Fruit fly (Drosophila melanogaster) whole organism, prepupa: ENCODE data around the gene sro.
A peak's percentile ranks its signal among the peaks of the same experiment; 100 is the strongest.

Source experiments
- CG10631 ChIP-seq: fragments of 200-800 bp; sonication (Bioruptor generic); optimal IDR thresholded peaks from 2 replicates; lab custom pipeline; 2016; ENCODE audit warnings: missing biosample characterization, missing genetic modification characterization
- CG10669 ChIP-seq: fragments of 200-800 bp; sonication (Bioruptor generic); optimal IDR thresholded peaks from 3 replicates; lab custom pipeline; 2018; ENCODE audit warnings: missing biosample characterization, mild to moderate bottlenecking, missing genetic modification characterization, moderate library complexity
- CG11294 ChIP-seq: fragments of 200-800 bp; sonication (Bioruptor generic); IDR thresholded peaks from 2 replicates; pipeline ENCODE4 v1.3.6; 2022; ENCODE audit warnings: missing biosample characterization, missing genetic modification characterization
- CG11762 ChIP-seq: fragments of 200-800 bp; sonication (Bioruptor generic); optimal IDR thresholded peaks from 3 replicates; lab custom pipeline; 2016; ENCODE audit warnings: missing biosample characterization, missing genetic modification characterization; ENCODE audit not compliant: insufficient read depth
- CG1621 ChIP-seq: fragments of 200-800 bp; sonication (Bioruptor generic); optimal IDR thresholded peaks from 3 replicates; lab custom pipeline; 2018; ENCODE audit warnings: missing biosample characterization, mild to moderate bottlenecking, missing genetic modification characterization
- CG16779 ChIP-seq: fragments of 200-800 bp; sonication (Bioruptor generic); optimal IDR thresholded peaks from 3 replicates; lab custom pipeline; 2017; ENCODE audit warnings: missing biosample characterization, mild to moderate bottlenecking, missing genetic modification characterization
- CG3032 ChIP-seq: fragments of 200-800 bp; optimal IDR thresholded peaks from 2 replicates; lab custom pipeline; 2019; ENCODE audit warnings: missing biosample characterization, mild to moderate bottlenecking, missing genetic modification characterization, moderate library complexity
- CG31627 ChIP-seq: fragments of 200-800 bp; sonication (Bioruptor generic); optimal IDR thresholded peaks from 3 replicates; lab custom pipeline; 2016; ENCODE audit warnings: missing biosample characterization, missing genetic modification characterization
- CG34406 ChIP-seq: fragments of 200-800 bp; sonication (Bioruptor generic); optimal IDR thresholded peaks from 3 replicates; lab custom pipeline; 2016; ENCODE audit warnings: missing biosample characterization, missing genetic modification characterization
- CG3919 ChIP-seq: fragments of 200-800 bp; sonication (Bioruptor generic); optimal IDR thresholded peaks from 3 replicates; lab custom pipeline; 2016; ENCODE audit warnings: missing biosample characterization, missing genetic modification characterization
- CG4318 ChIP-seq: fragments of 200-800 bp; sonication (Bioruptor generic); optimal IDR thresholded peaks from 3 replicates; lab custom pipeline; 2017; ENCODE audit warnings: missing biosample characterization, mild to moderate bottlenecking, missing genetic modification characterization
- CG6163 ChIP-seq: fragments of 200-800 bp; sonication (Bioruptor generic); IDR thresholded peaks from 3 replicates; pipeline ENCODE4 v1.3.6; 2022; ENCODE audit warnings: missing biosample characterization, missing genetic modification characterization
- CG6276 ChIP-seq: fragments of 200-800 bp; sonication (Bioruptor generic); optimal IDR thresholded peaks from 2 replicates; lab custom pipeline; 2017; ENCODE audit warnings: missing biosample characterization, mild to moderate bottlenecking, missing genetic modification characterization
- CG6792 ChIP-seq: fragments of 200-800 bp; sonication (Bioruptor generic); optimal IDR thresholded peaks from 3 replicates; lab custom pipeline; 2016; ENCODE audit warnings: missing biosample characterization, missing genetic modification characterization
- CG6808 ChIP-seq: fragments of 200-800 bp; sonication (Bioruptor generic); optimal IDR thresholded peaks from 3 replicates; lab custom pipeline; 2017; ENCODE audit warnings: missing biosample characterization, missing genetic modification characterization, mild to moderate bottlenecking, moderate library complexity, missing genetic modification reagents
- CG6854 ChIP-seq: fragments of 200-800 bp; sonication (Bioruptor generic); optimal IDR thresholded peaks from 2 replicates; lab custom pipeline; 2017; ENCODE audit warnings: missing biosample characterization, mild to moderate bottlenecking, missing genetic modification characterization
- CG7368 ChIP-seq: fragments of 200-800 bp; sonication (Bioruptor generic); optimal IDR thresholded peaks from 3 replicates; lab custom pipeline; 2016; ENCODE audit warnings: missing biosample characterization, missing genetic modification characterization
- CG8119 ChIP-seq: fragments of 200-800 bp; sonication (Bioruptor generic); IDR thresholded peaks from 3 replicates; pipeline ENCODE4 v1.3.6; 2022; ENCODE audit warnings: missing biosample characterization, missing genetic modification characterization
- CG8319 ChIP-seq: fragments of 200-800 bp; sonication (Bioruptor generic); optimal IDR thresholded peaks from 3 replicates; lab custom pipeline; 2016; ENCODE audit warnings: missing biosample characterization, missing genetic modification characterization
- CG8632 ChIP-seq: fragments of 200-800 bp; sonication (Bioruptor generic); optimal IDR thresholded peaks from 3 replicates; lab custom pipeline; 2016; ENCODE audit warnings: missing biosample characterization, missing genetic modification characterization
- CG9139 ChIP-seq: fragments of 200-800 bp; sonication (Bioruptor generic); optimal IDR thresholded peaks from 3 replicates; lab custom pipeline; 2017; ENCODE audit warnings: missing biosample characterization, mild to moderate bottlenecking, missing genetic modification characterization
- Eip75B ChIP-seq: fragments of 200-800 bp; sonication (Bioruptor generic); optimal IDR thresholded peaks from 3 replicates; lab custom pipeline; 2016; ENCODE audit warnings: missing biosample characterization, missing genetic modification characterization
- Eip78C ChIP-seq: fragments of 200-800 bp; sonication (Bioruptor generic); peaks from one replicate; lab custom pipeline; 2016; ENCODE audit warnings: missing biosample characterization, missing genetic modification characterization
- Eip93F ChIP-seq: fragments of 200-800 bp; sonication (Bioruptor generic); optimal IDR thresholded peaks from 2 replicates; lab custom pipeline; 2016; ENCODE audit warnings: missing biosample characterization, mild to moderate bottlenecking, missing genetic modification characterization
- Ets21C ChIP-seq: fragments of 200-800 bp; sonication (Bioruptor generic); optimal IDR thresholded peaks from 3 replicates; lab custom pipeline; 2016; ENCODE audit warnings: missing biosample characterization, missing genetic modification characterization
- Ets96B ChIP-seq: fragments of 200-800 bp; optimal IDR thresholded peaks from 2 replicates; lab custom pipeline; 2019; ENCODE audit warnings: missing biosample characterization, mild to moderate bottlenecking, missing genetic modification characterization, moderate library complexity
- Gug ChIP-seq: fragments of 200-800 bp; sonication (Bioruptor generic); IDR thresholded peaks from 2 replicates; pipeline ENCODE4 v1.3.6; 2022; ENCODE audit warnings: missing biosample characterization, missing genetic modification characterization
- Hr38 ChIP-seq: sonication (Bioruptor generic); optimal IDR thresholded peaks from 2 replicates; lab custom pipeline; 2016; ENCODE audit warnings: missing biosample characterization, missing genetic modification characterization
- Hr39 ChIP-seq: fragments of 200-800 bp; sonication (Bioruptor generic); optimal IDR thresholded peaks from 2 replicates; lab custom pipeline; 2016; ENCODE audit warnings: missing biosample characterization, missing genetic modification characterization
- Hr4 ChIP-seq: fragments of 200-800 bp; sonication (Bioruptor generic); optimal IDR thresholded peaks from 3 replicates; lab custom pipeline; 2016; ENCODE audit warnings: missing biosample characterization, missing genetic modification characterization
- Lpt ChIP-seq: fragments of 200-800 bp; sonication (Bioruptor generic); optimal IDR thresholded peaks from 3 replicates; lab custom pipeline; 2016; ENCODE audit warnings: missing biosample characterization, missing genetic modification characterization
- Met ChIP-seq: fragments of 200-800 bp; sonication (Bioruptor generic); optimal IDR thresholded peaks from 3 replicates; lab custom pipeline; 2016; ENCODE audit warnings: missing biosample characterization, missing genetic modification characterization
- OdsH ChIP-seq: fragments of 200-800 bp; sonication (Bioruptor generic); optimal IDR thresholded peaks from 3 replicates; lab custom pipeline; 2016; ENCODE audit warnings: missing biosample characterization, missing genetic modification characterization
- Smox ChIP-seq: fragments of 200-800 bp; sonication (Bioruptor generic); optimal IDR thresholded peaks from 3 replicates; lab custom pipeline; 2016; ENCODE audit warnings: missing biosample characterization, missing genetic modification characterization
- Sox102F ChIP-seq: fragments of 200-800 bp; sonication (Bioruptor generic); optimal IDR thresholded peaks from 2 replicates; lab custom pipeline; 2016; ENCODE audit warnings: missing biosample characterization, mild to moderate bottlenecking, missing genetic modification characterization
- acj6 ChIP-seq: fragments of 200-800 bp; sonication (Bioruptor generic); optimal IDR thresholded peaks from 3 replicates; lab custom pipeline; 2016; ENCODE audit warnings: missing biosample characterization, missing genetic modification characterization
- cyc ChIP-seq: fragments of 200-800 bp; sonication (Bioruptor generic); optimal IDR thresholded peaks from 3 replicates; lab custom pipeline; 2016; ENCODE audit warnings: missing biosample characterization, missing genetic modification characterization
- dsx ChIP-seq: fragments of 200-800 bp; optimal IDR thresholded peaks from 3 replicates; lab custom pipeline; 2019; ENCODE audit warnings: missing biosample characterization, mild to moderate bottlenecking, missing genetic modification characterization, moderate library complexity; ENCODE audit not compliant: poor library complexity, severe bottlenecking
- eg ChIP-seq: fragments of 200-800 bp; sonication (Bioruptor generic); IDR thresholded peaks from 3 replicates; pipeline ENCODE4 v1.3.6; 2022; ENCODE audit warnings: missing biosample characterization, missing genetic modification characterization
- esn ChIP-seq: fragments of 200-800 bp; sonication (Bioruptor generic); optimal IDR thresholded peaks from 2 replicates; lab custom pipeline; 2016; ENCODE audit warnings: missing biosample characterization, mild to moderate bottlenecking, missing genetic modification characterization, moderate library complexity
- fd85E ChIP-seq: fragments of 200-800 bp; sonication (Bioruptor generic); optimal IDR thresholded peaks from 3 replicates; lab custom pipeline; 2016; ENCODE audit warnings: missing biosample characterization, missing genetic modification characterization
- fkh ChIP-seq: fragments of 200-800 bp; sonication (Bioruptor generic); optimal IDR thresholded peaks from 3 replicates; lab custom pipeline; 2017; ENCODE audit warnings: missing biosample characterization, mild to moderate bottlenecking, missing genetic modification characterization, moderate library complexity
- lz ChIP-seq: fragments of 200-800 bp; sonication (Bioruptor generic); optimal IDR thresholded peaks from 3 replicates; lab custom pipeline; 2016; ENCODE audit warnings: missing biosample characterization, missing genetic modification characterization
- net ChIP-seq: fragments of 200-800 bp; sonication (Bioruptor generic); optimal IDR thresholded peaks from 3 replicates; lab custom pipeline; 2016; ENCODE audit warnings: missing biosample characterization, missing genetic modification characterization
- pdm3 ChIP-seq: fragments of 200-800 bp; sonication (Bioruptor generic); optimal IDR thresholded peaks from 3 replicates; lab custom pipeline; 2016; ENCODE audit warnings: missing biosample characterization, missing genetic modification characterization
- salr ChIP-seq, 2 experiments: fragments of 200-800 bp; sonication (Bioruptor generic); optimal IDR thresholded peaks; 3 replicates each; lab custom pipeline; 2016 to 2018; ENCODE audit warnings: missing biosample characterization in 2 of 2, missing genetic modification characterization in 2 of 2, mild to moderate bottlenecking in 1 of 2
- spab ChIP-seq: fragments of 200-800 bp; sonication (Bioruptor generic); optimal IDR thresholded peaks from 2 replicates; lab custom pipeline; 2017; ENCODE audit warnings: missing biosample characterization, mild to moderate bottlenecking, missing genetic modification characterization, missing genetic modification reagents
- ss ChIP-seq, 2 experiments: fragments of 200-800 bp; sonication (Bioruptor generic); optimal IDR thresholded peaks; 2 replicates in 1 of 2; 3 replicates in 1 of 2; lab custom pipeline; 2017 to 2018; ENCODE audit warnings: mild to moderate bottlenecking in 2 of 2, missing biosample characterization in 2 of 2, missing genetic modification characterization in 2 of 2, moderate library complexity in 1 of 2
- svp ChIP-seq: fragments of 200-800 bp; sonication (Bioruptor generic); peaks from one replicate; lab custom pipeline; 2016; ENCODE audit warnings: missing biosample characterization, missing genetic modification characterization
- topi ChIP-seq: fragments of 200-800 bp; sonication (Bioruptor generic); optimal IDR thresholded peaks from 3 replicates; lab custom pipeline; 2016; ENCODE audit warnings: missing biosample characterization, missing genetic modification characterization
- vri ChIP-seq: fragments of 200-800 bp; sonication (Bioruptor generic); optimal IDR thresholded peaks from 3 replicates; lab custom pipeline; 2016; ENCODE audit warnings: missing biosample characterization, mild to moderate bottlenecking, missing genetic modification characterization

Gene sro

DNA sequence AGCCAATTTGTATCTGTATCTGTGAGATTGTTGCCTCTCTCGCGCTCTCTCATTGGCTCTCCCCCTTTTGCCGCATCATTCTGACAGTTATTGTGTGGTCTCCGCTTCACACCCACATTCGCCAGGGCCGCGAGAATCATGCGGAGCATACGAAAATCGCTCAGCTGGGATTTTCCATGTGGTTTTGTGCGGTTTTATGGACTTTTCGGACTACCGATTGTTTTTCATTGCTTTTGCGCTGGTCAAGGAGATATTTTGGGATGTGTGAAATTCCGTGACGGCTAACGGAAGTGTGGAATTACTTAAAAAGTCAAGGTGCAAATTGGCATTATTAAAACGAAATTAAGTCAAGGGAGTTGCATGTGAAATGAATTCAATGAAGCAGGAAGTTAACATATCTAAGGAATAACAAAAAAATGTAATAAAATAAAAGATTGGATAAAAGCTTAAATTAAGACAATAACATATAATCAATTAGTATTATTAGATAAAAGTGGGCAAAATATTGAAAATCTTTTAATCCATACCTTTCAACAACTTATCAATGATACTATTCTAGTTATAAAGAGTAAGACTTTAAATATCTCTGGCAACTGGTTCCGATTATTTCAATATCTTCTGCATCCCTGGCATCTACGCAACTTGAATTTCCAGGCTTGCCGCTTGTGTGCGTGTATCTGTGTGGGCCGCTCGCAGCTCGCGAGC, 22.2 kb upstream of the sro start:
- TF ChIP-seq ss (GFP tag; optimal IDR thresholded peaks at IDR 0.05; lab: Kevin White, UChicago) (no peak), Hr39 (GFP tag; lab: Kevin White, UChicago) (peak; percentile 12), CG10631 (peak; percentile 65), spab (peak; percentile 51), CG11294 (no peak), Sox102F (no peak), cyc (peak; percentile 42), CG4318 (GFP tag; lab: Kevin White, UChicago) (peak; percentile 48), pdm3 (GFP tag; lab: Kevin White, UChicago) (peak; percentile 45), Smox (peak; percentile 36), CG6854 (GFP tag; lab: Kevin White, UChicago) (no peak), OdsH (peak; percentile 27), Ets96B (tag; lab: Kevin White, UChicago) (peak; percentile 16), Hr38 (no peak), CG9139 (GFP tag; lab: Kevin White, UChicago) (no peak), CG7368 (GFP tag; lab: Kevin White, UChicago) (no peak), Hr4 (no peak), CG8119 (GFP tag; lab: Robert Waterston, UW) (no peak), topi (GFP tag; lab: Kevin White, UChicago) (peak; percentile 52), acj6 (GFP tag; lab: Kevin White, UChicago) (no peak), vri (GFP tag; lab: Kevin White, UChicago) (no peak), fkh (no peak), Gug (no peak), CG6792 (peak; percentile 30), svp (peak; percentile 71), CG16779 (tag; lab: Kevin White, UChicago) (no peak), dsx (GFP tag; lab: Kevin White, UChicago) (no peak), CG10669 (GFP tag; lab: Kevin White, UChicago) (peak; percentile 33), CG31627 (peak; percentile 40), CG6276 (peak; percentile 23), CG6808 (GFP tag; lab: Kevin White, UChicago) (peak; percentile 63), Met (GFP tag; lab: Kevin White, UChicago) (peak; percentile 57), CG8319 (GFP tag; lab: Kevin White, UChicago) (no peak), CG1621 (tag; lab: Kevin White, UChicago) (no peak), CG6163 (GFP tag; lab: Robert Waterston, UW) (peak; percentile 74), eg (no peak; the same call in 2 of the 3 replicates), Ets21C (GFP tag; lab: Kevin White, UChicago) (peak; percentile 10), Lpt (GFP tag; lab: Kevin White, UChicago) (no peak), lz (GFP tag; lab: Kevin White, UChicago) (peak; percentile 61), CG3919 (GFP tag; lab: Kevin White, UChicago) (peak; percentile 24), net (GFP tag; lab: Kevin White, UChicago) (no peak), Eip93F (GFP tag; lab: Kevin White, UChicago) (no peak), salr (GFP tag; optimal IDR thresholded peaks at IDR 0.05; lab: Kevin White, UChicago) (peak in 1 of 2 experiments; percentile 60), fd85E (GFP tag; lab: Kevin White, UChicago) (no peak), Eip75B (GFP tag; lab: Kevin White, UChicago) (peak; percentile 18), CG34406 (GFP tag; lab: Kevin White, UChicago) (peak; percentile 30), CG11762 (no peak), Eip78C (GFP tag; lab: Kevin White, UChicago) (peak; percentile 93), CG8632 (GFP tag; lab: Kevin White, UChicago) (no peak), esn (GFP tag; lab: Kevin White, UChicago) (peak; percentile 66), CG3032 (peak; percentile 52)
